Fruit fly (Drosophila melanogaster): Measurements from ENCODE around the gene CG5815.

dm6 chr3R:27118346-27118745, 6.0 kb downstream of the CG5815 start, which contains the start of gene CG5882:
- TF ChIP-seq CG8478 (optimal IDR thresholded peaks at IDR 0.05) (no peak), CTCF (optimal IDR thresholded peaks at IDR 0.05) (no peak)

Data from S2 (cell line).